Worm (Caenorhabditis elegans): ENCODE measurements around the gene K08B12.3.

The K08B12.3 gene

DNA sequence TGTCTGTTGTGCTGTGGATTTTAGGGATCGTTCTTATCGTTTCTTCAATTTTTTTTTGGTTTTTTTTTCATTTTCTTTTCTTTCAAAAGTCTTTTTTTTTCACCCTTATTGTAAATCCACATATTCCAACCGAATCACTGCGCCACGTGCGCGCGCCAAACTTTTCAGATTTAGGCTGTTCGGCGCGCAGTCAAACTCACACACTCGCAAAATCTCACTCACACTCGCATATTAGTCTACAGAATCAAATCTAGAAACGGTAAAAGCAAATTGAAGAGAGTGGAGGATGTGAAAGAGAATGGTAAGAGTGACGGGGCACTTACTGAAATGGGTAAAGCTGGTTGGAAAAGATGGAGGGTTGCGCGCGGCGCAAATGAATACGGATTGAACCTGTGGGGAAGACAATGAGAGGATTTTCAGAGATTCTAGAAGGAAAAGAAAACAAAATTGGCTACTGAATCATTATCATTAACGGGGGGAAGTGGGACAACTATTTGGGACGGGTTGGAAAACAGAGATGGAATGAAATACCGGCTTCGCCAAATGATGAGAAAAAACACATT is 12.7 kb upstream of the K08B12.3 start:
- TF ChIP-seq M03D4.4 (tag; optimal IDR thresholded peaks at IDR 0.05) = no peak

DNA sequence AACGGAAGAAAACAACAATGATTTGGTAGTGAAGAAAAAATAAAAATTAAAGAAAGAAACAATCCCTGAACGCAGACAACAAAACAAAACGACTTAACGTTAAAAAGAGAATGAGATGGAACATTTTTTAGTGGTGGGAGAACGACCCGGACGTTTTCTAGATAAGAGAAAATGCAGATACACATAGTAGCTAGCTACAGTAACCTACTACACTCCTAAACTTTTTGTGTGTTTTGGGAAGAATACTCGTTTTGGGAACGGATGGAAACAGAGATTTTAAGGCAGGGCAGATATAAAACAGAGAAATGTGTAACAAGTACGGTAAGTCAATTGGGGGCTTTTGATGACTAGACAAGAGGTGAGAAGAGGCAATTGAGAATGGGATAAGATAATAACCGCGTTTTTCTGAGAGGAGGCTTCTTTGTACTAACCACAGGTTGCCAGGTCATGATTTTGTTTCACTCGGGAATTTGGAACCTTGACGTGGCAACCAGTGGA is 12.1 kb upstream of the K08B12.3 start:
- TF ChIP-seq ceh-83 (GFP tag; optimal IDR thresholded peaks at IDR 0.05) = peak; percentile 38
- no peak for TF ChIP-seq bed-3 (GFP tag; optimal IDR thresholded peaks at IDR 0.05)

DNA sequence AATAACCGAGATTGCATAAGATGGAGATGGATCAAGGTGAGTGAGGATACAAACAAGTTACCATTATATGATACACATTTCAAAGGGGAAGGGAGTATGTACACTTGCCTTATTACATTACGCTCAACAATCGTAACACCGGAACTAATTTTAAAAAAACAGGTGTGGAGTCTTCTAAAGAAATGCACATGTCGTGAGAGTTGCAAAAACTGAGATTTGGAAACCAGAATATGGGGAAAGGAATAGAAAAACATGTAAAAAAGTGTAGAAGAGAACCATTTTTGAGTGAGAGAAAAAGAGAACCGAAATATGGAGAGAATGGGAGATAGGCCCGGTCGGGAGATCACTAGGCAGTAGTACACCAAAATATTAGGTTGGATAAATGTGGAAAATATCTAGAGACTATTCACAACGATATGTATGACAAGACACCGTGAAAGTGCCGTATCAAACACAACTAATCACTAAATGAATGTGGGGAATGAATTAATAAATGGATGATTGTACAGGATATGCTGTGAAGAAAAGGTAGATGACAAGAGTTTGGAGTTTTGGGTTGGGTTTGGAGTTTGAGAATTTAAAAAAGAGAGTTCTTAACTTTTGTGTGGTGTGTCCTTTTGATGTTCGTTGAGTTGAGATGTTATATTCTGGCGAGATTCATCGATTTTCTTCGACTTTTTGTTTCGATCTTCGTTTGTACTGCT is 11.5 kb upstream of the K08B12.3 start:
- TF ChIP-seq elt-3 (tag; optimal IDR thresholded peaks at IDR 0.05) (no peak), nhr-237 (tag; optimal IDR thresholded peaks at IDR 0.05) (no peak)

DNA sequence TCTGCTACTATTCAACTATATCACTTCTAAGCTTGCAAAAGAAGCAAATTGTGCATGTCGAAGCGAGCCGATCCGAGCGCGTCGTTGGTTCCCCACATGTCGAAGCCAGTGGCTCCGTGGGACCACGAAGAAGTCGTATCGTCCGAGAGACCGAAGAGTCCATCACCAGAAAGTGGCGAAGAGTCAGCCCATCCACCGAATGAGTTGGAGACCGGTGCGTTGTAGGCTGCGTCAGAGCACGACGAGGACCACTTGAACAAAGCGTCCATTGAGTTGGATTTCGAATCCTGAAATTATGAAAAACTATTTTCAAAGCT is 11.0 kb upstream of the K08B12.3 start:
- TF ChIP-seq pha-4 (tag; optimal IDR thresholded peaks at IDR 0.05) = no peak
- no peak for TF ChIP-seq ham-2 (GFP tag; optimal IDR thresholded peaks at IDR 0.05)
- TF ChIP-seq ceh-39 (tag; optimal IDR thresholded peaks at IDR 0.05) = no peak

DNA sequence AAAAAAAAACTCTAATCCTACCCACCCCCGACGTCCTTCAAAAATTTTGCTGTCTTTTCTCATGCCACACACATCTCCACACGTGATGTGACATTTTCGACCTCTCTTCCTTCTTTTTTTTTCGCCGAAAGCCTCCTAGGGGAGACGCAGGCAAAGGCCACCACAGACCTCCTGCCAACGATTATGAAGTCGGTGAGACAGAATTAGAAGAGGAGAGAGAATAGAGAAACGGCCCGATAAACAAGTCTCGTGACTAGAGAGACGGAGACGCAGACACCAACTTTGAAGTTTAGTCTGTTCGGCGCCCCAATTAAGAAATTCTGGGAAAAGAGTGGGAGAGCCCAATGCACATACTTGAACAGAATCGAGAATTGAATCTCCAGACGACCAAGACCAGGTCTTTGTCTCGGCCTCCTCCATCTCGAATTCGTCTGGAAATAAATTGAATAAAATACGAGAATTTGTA is 10.4 kb upstream of the K08B12.3 start:
- TF ChIP-seq nhr-237 (tag; optimal IDR thresholded peaks at IDR 0.05) (peak; percentile 51), sptf-1 (tag; optimal IDR thresholded peaks at IDR 0.05) (no peak), unc-120 (tag; optimal IDR thresholded peaks at IDR 0.05; ENCODE audit: poor library complexity, severe bottlenecking) (peak; percentile 83), lsy-2 (tag; optimal IDR thresholded peaks at IDR 0.05) (peak; percentile 44), drap-1 (GFP tag; optimal IDR thresholded peaks at IDR 0.05) (peak; percentile 22), sem-2 (GFP tag; optimal IDR thresholded peaks at IDR 0.05) (no peak), zip-8 (tag; optimal IDR thresholded peaks at IDR 0.05) (no peak), ztf-11 (tag; optimal IDR thresholded peaks at IDR 0.05) (peak; percentile 47), ham-2 (GFP tag; optimal IDR thresholded peaks at IDR 0.05) (no peak), cnd-1 (tag; optimal IDR thresholded peaks at IDR 0.05) (no peak), nhr-76 (tag; optimal IDR thresholded peaks at IDR 0.05) (no peak), mep-1 (tag; optimal IDR thresholded peaks at IDR 0.05) (peak; percentile 69), elt-1 (tag; optimal IDR thresholded peaks at IDR 0.05; ENCODE audit: borderline replicate concordance, insufficient read depth) (peak; percentile 57), hlh-1 (tag; optimal IDR thresholded peaks at IDR 0.05) (peak; percentile 67), ces-1 (GFP tag; optimal IDR thresholded peaks at IDR 0.05) (peak; percentile 85), unc-62 (GFP tag; optimal IDR thresholded peaks at IDR 0.05) (peak; percentile 84), mls-2 (tag; optimal IDR thresholded peaks at IDR 0.05) (no peak), elt-3 (tag; optimal IDR thresholded peaks at IDR 0.05) (peak; percentile 0), M03D4.4 (tag; optimal IDR thresholded peaks at IDR 0.05) (no peak), blmp-1 (tag; optimal IDR thresholded peaks at IDR 0.05) (no peak), snpc-4 (tag; optimal IDR thresholded peaks at IDR 0.05) (no peak)

DNA sequence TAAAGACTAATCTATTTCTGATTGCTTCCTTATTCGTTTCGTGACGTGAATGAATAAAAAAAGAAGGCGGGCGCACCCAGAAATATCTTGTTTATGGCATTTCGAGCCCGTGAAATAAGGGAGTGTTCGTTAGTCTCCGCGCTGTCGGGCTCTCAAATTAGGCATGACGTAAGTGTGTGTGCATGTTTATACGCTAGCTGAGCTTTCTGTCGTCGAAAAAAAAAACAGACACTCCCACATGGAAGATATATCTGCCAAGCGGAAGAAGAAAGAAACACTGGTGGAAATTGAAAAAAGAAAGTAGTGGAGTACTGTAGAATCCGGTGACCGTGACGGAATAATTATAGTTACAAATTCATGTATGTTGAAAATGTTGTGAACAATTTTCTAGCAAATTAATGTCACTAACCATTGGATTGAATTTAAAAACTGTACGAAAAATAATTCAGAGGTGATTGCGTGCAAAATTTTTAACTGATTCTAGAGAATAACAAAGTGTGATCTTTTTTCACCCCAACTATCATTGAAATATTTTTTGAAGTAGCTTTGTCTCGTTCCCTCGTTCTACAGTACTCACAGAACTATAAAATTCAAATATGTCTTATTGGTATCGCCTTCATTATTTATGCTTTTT is 9.9 kb upstream of the K08B12.3 start:
- TF ChIP-seq sem-2 (GFP tag; optimal IDR thresholded peaks at IDR 0.05) (no peak), blmp-1 (tag; optimal IDR thresholded peaks at IDR 0.05) (no peak), unc-62 (GFP tag; optimal IDR thresholded peaks at IDR 0.05) (no peak)

DNA sequence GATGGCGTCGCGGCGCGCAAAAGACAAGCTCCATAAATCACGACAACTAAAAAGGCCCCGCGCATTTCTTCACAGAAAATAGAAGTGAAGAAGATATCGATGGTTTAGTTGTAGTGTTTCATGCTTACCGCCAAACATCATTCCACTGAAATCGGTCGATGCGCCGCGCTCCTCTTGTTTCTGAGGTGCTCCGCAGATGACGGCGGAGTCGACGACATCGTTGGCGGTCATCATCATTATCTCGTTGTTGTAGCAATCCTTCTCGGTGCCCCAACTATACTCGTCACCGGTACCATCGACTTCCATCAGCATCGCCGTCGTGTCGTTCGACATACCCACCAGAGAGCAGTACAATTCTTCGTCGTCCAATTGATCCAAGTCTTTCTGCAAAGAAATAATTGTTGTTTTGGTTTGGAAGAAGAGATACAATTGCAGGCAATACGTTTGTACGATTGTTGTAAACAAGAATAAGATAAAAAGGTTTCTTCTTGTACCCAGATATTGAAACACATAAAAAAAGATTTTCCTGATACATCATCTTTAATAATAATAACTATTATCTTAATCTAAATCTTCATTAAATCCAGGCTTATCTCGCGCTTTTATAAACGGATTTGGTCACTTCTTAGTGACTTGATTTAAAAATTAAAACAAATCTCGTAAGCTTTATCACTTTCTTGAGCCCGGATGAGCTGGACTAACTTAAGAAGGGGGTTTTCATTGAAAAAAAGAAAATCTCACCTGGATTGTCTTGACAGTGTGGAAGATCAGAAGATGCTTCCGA is 9.0 kb upstream of the K08B12.3 start:
- TF ChIP-seq ces-1 (GFP tag; optimal IDR thresholded peaks at IDR 0.05) (peak; percentile 27), zip-8 (tag; optimal IDR thresholded peaks at IDR 0.05) (no peak)
